Worm (Caenorhabditis elegans): ENCODE results near the gene Y116A8A.150.

DNA sequence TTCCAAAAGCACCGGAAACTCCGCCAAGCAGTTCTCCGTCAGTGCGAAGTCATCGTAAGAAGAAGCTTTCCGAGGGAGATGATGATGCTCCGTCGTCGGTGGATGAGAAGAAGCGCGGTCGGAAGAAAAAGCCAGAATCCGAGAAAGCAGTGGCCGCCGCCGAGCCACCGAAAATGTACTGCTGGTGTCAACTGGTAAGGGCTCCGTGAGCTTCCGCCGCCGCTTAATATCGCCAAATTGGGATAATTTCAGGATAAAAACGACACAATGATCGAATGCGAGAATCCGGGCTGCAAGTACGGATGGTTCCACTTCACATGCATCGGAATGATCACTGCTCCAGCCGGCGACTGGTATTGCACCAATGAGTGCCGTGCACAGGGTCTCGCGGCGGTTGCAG, 22.1 kb upstream of the Y116A8A.150 start:
- TF ChIP-seq sea-1 (GFP tag; conservative IDR thresholded peaks at IDR 0.05) (no peak), ets-7 (tag; optimal IDR thresholded peaks at IDR 0.05) (no peak), tra-4 (tag; optimal IDR thresholded peaks at IDR 0.05) (no peak), ama-1 (optimal IDR thresholded peaks at IDR 0.05) (no peak), ceh-13 (GFP tag; optimal IDR thresholded peaks at IDR 0.05) (no peak), flt-1 (GFP tag; IDR thresholded peaks at IDR 0.05) (no peak), hmbx-1 (tag; optimal IDR thresholded peaks at IDR 0.05) (no peak), B0310.2 (tag; optimal IDR thresholded peaks at IDR 0.05) (no peak)
